Worm (Caenorhabditis elegans): ENCODE results near the gene ooc-5.

- TF ChIP-seq him-1 (tag; optimal IDR thresholded peaks at IDR 0.05) (no peak), W03F9.2 (tag; optimal IDR thresholded peaks at IDR 0.05) (no peak)
Measured at ce11 chrII:8992780-8993179, at the start of gene ooc-5.
